Worm (Caenorhabditis elegans) whole organism, L4 larva: Measurements from ENCODE around the gene ZK285.2.
A peak's percentile ranks its signal among the peaks of the same experiment; 100 is the strongest.

ENCODE experiments used
- D1046.2 ChIP-seq: fragments of 200-800 bp; sonication (Bioruptor generic); IDR thresholded peaks from 2 replicates; pipeline ENCODE4 v1.3.6; 2022; ENCODE audit warnings: missing genetic modification characterization, missing compliant biosample characterization
- F44E2.7 ChIP-seq: fragments of 200-800 bp; sonication (Bioruptor generic); IDR thresholded peaks from 2 replicates; pipeline ENCODE4 v2.1.2; 2022; ENCODE audit warnings: missing genetic modification characterization, missing compliant biosample characterization
- F49E8.2 ChIP-seq: sonication (generic microtip); optimal IDR thresholded peaks from 2 replicates; lab custom pipeline; 2016; ENCODE audit warnings: missing compliant biosample characterization, mild to moderate bottlenecking, missing genetic modification characterization, borderline replicate concordance
- Y5F2A.4 ChIP-seq: fragments of 200-800 bp; sonication (Bioruptor generic); optimal IDR thresholded peaks from 2 replicates; lab custom pipeline; 2018; ENCODE audit warnings: mild to moderate bottlenecking, missing genetic modification characterization, missing compliant biosample characterization
- ZK337.2 ChIP-seq: fragments of 200-800 bp; sonication (Bioruptor generic); IDR thresholded peaks from 2 replicates; pipeline ENCODE4 v1.3.6; 2022; ENCODE audit warnings: missing genetic modification reagents, missing genetic modification characterization, missing compliant biosample characterization
- aly-2 ChIP-seq: sonication (generic microtip); optimal IDR thresholded peaks from 2 replicates; lab custom pipeline; 2018; ENCODE audit warnings: missing biosample characterization, missing genetic modification characterization
- arid-1 ChIP-seq: fragments of 200-800 bp; sonication (Bioruptor generic); conservative IDR thresholded peaks from 2 replicates; pipeline ENCODE4 v1.3.6; 2022; ENCODE audit warnings: missing genetic modification reagents, missing genetic modification characterization, missing compliant biosample characterization
- ceh-44 ChIP-seq: fragments of 200-800 bp; sonication (Bioruptor generic); IDR thresholded peaks from 2 replicates; pipeline ENCODE4 v1.3.6; 2022; ENCODE audit warnings: missing genetic modification reagents, missing genetic modification characterization, missing compliant biosample characterization
- ceh-82 ChIP-seq: sonication (generic microtip); optimal IDR thresholded peaks from 2 replicates; lab custom pipeline; 2017; ENCODE audit warnings: missing biosample characterization, missing genetic modification characterization
- cey-2 ChIP-seq: sonication (generic microtip); optimal IDR thresholded peaks from 3 replicates; lab custom pipeline; 2017; ENCODE audit warnings: missing genetic modification characterization, mild to moderate bottlenecking, missing compliant biosample characterization, antibody characterized with exemption, borderline replicate concordance; ENCODE audit not compliant: insufficient read depth
- ctbp-1 ChIP-seq: fragments of 200-800 bp; sonication (Bioruptor generic); IDR thresholded peaks from 2 replicates; pipeline ENCODE4 v1.3.6; 2022; ENCODE audit warnings: missing genetic modification reagents, missing genetic modification characterization, missing compliant biosample characterization
- daf-19 ChIP-seq: fragments of 200-800 bp; sonication (Bioruptor generic); conservative IDR thresholded peaks from 2 replicates; pipeline ENCODE4 v1.3.6; 2022; ENCODE audit warnings: missing genetic modification characterization, missing compliant biosample characterization
- daf-8 ChIP-seq: fragments of 200-800 bp; sonication (Bioruptor generic); IDR thresholded peaks from 2 replicates; pipeline ENCODE4 v1.3.6; 2022; ENCODE audit warnings: missing genetic modification characterization, missing compliant biosample characterization
- dpl-1 ChIP-seq: fragments of 150-350 bp; optimal IDR thresholded peaks from 2 replicates; lab custom pipeline; 2014; ENCODE audit warnings: missing biosample characterization, missing genetic modification reagents, missing genetic modification characterization
- duxl-1 ChIP-seq: sonication (generic microtip); optimal IDR thresholded peaks from 2 replicates; lab custom pipeline; 2016; ENCODE audit warnings: mild to moderate bottlenecking, missing genetic modification characterization, moderate library complexity, missing compliant biosample characterization; ENCODE audit not compliant: poor library complexity
- fos-1 ChIP-seq: fragments of 150-350 bp; optimal IDR thresholded peaks from 2 replicates; lab custom pipeline; 2014; ENCODE audit warnings: missing biosample characterization, missing genetic modification characterization
- hif-1 ChIP-seq, 2 experiments: sonication (generic microtip); optimal IDR thresholded peaks; 2 replicates each; lab custom pipeline; 2016 to 2017; ENCODE audit warnings: missing compliant biosample characterization in 2 of 2, missing genetic modification characterization in 2 of 2, missing genetic modification reagents in 2 of 2, missing genotype in 2 of 2, mild to moderate bottlenecking in 1 of 2
- lin-13 ChIP-seq: fragments of 150-350 bp; optimal IDR thresholded peaks from 2 replicates; lab custom pipeline; 2014; ENCODE audit warnings: missing biosample characterization, missing genetic modification reagents, missing genetic modification characterization
- lir-3 ChIP-seq: sonication (generic microtip); optimal IDR thresholded peaks from 2 replicates; lab custom pipeline; 2016; ENCODE audit warnings: mild to moderate bottlenecking, missing genetic modification characterization, missing compliant biosample characterization
- madf-9 ChIP-seq: fragments of 200-800 bp; sonication (Bioruptor generic); conservative IDR thresholded peaks from 2 replicates; pipeline ENCODE4 v1.3.6; 2022; ENCODE audit warnings: missing genetic modification reagents, missing genetic modification characterization, missing compliant biosample characterization
- mdt-29 ChIP-seq: fragments of 200-800 bp; sonication (Bioruptor generic); IDR thresholded peaks from 2 replicates; pipeline ENCODE4 v1.3.6; 2022; ENCODE audit warnings: missing genetic modification reagents, missing genetic modification characterization, missing compliant biosample characterization
- mes-2 ChIP-seq: sonication (generic microtip); optimal IDR thresholded peaks from 2 replicates; lab custom pipeline; 2016; ENCODE audit warnings: missing genotype, mild to moderate bottlenecking, missing genetic modification characterization, missing compliant biosample characterization; ENCODE audit not compliant: poor library complexity, severe bottlenecking
- nhr-237 ChIP-seq: sonication (generic microtip); optimal IDR thresholded peaks from 2 replicates; lab custom pipeline; 2017; ENCODE audit warnings: missing biosample characterization, missing genetic modification characterization
- nhr-6 ChIP-seq: fragments of 150-350 bp; optimal IDR thresholded peaks from 2 replicates; lab custom pipeline; 2014; ENCODE audit warnings: missing biosample characterization, missing genetic modification characterization
- set-16 ChIP-seq: fragments of 200-800 bp; sonication (Bioruptor generic); IDR thresholded peaks from 2 replicates; pipeline ENCODE4 v1.3.6; 2022; ENCODE audit warnings: missing genetic modification reagents, missing genetic modification characterization, missing compliant biosample characterization
- snpc-4 ChIP-seq: fragments of 150-350 bp; optimal IDR thresholded peaks from 2 replicates; lab custom pipeline; 2014; ENCODE audit warnings: missing biosample characterization, missing genetic modification characterization
- spr-3 ChIP-seq: fragments of 200-800 bp; sonication (Bioruptor generic); optimal IDR thresholded peaks from 2 replicates; lab custom pipeline; 2018; ENCODE audit warnings: mild to moderate bottlenecking, missing genetic modification characterization, missing compliant biosample characterization
- unc-130 ChIP-seq: sonication (generic microtip); optimal IDR thresholded peaks from 2 replicates; lab custom pipeline; 2016; ENCODE audit warnings: missing genetic modification reagents, missing genetic modification characterization, missing compliant biosample characterization
- unc-39 ChIP-seq: sonication (generic microtip); optimal IDR thresholded peaks from 2 replicates; lab custom pipeline; 2017; ENCODE audit warnings: missing biosample characterization, missing genetic modification characterization
- unc-62 ChIP-seq, 3 experiments: fragments of 150-350 bp in 1 of 3; sonication (generic microtip); optimal IDR thresholded peaks in 2 of 3; peaks in 1 of 3; 1 replicate in 1 of 3; 2 replicates in 2 of 3; lab custom pipeline; 2014 to 2017; ENCODE audit warnings: missing biosample characterization in 3 of 3, missing genetic modification characterization in 3 of 3, missing genetic modification reagents in 3 of 3, missing genotype in 1 of 3
- zag-1 ChIP-seq: fragments of 150-350 bp; optimal IDR thresholded peaks from 2 replicates; lab custom pipeline; 2014; ENCODE audit warnings: missing biosample characterization, missing genetic modification characterization
- zip-11 ChIP-seq: fragments of 200-800 bp; sonication (Bioruptor generic); IDR thresholded peaks from 2 replicates; pipeline ENCODE4 v1.3.6; 2022; ENCODE audit warnings: missing genetic modification characterization, missing compliant biosample characterization
- zip-2 ChIP-seq: fragments of 150-350 bp; optimal IDR thresholded peaks from 2 replicates; lab custom pipeline; 2014; ENCODE audit warnings: missing biosample characterization, missing genetic modification characterization

ZK285.2 gene

ce11 chrV:16022600-16022999, 24.1 kb upstream of the ZK285.2 start:
- TF ChIP-seq dpl-1 (GFP tag; lab: Kevin White, UChicago) = peak; percentile 88
- TF ChIP-seq ctbp-1 = no peak
- TF ChIP-seq hif-1 (tag; optimal IDR thresholded peaks at IDR 0.05; lab: Kevin White, UChicago) = peak in 1 of 2 experiments; percentile 77
- 0 out of 2 replicates have a peak, but pooled peaks have one; percentile 18 for TF ChIP-seq ZK337.2 (GFP tag; lab: Robert Waterston, UW)
- no peak for TF ChIP-seq lir-3 (tag; lab: Kevin White, UChicago)
- TF ChIP-seq unc-130 (GFP tag; lab: Kevin White, UChicago) = peak; percentile 63
- peak; percentile 97 for TF ChIP-seq mes-2
- TF ChIP-seq spr-3 (GFP tag; lab: Kevin White, UChicago) = no peak
- peak; percentile 10 for TF ChIP-seq duxl-1 (tag; lab: Kevin White, UChicago)

DNA sequence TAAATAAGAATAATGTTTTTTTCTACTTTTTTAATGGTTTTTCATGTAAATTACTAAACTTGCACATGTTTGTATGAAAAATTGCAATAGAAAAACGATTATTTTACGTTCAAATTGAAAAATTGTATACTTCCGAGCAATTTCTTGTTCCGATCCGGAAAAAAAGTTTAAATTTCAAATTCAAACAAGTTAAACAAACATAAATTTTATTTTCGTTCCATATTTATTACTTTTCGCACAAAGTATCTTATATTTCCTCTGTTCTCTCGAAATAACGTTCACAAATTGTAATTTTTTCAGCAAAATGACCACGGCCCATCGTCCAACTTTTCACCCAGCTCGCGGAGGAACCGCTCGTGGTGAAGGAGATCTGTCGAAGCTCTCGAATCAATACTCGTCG, 23.6 kb upstream of the ZK285.2 start, which contains the start of gene cwc-15:
cwc-15 (plus strand) TSS at position 301 of the 400 bp plus-strand sequence.
- no peak for TF ChIP-seq D1046.2 (GFP tag; lab: Robert Waterston, UW)
- TF ChIP-seq lin-13 (GFP tag; lab: Kevin White, UChicago) = no peak
- TF ChIP-seq aly-2 = no peak
- no peak for TF ChIP-seq mdt-29 (GFP tag; lab: Robert Waterston, UW)

- no peak for TF ChIP-seq Y5F2A.4 (GFP tag; lab: Kevin White, UChicago)
- no peak for TF ChIP-seq unc-62 (GFP tag; optimal IDR thresholded peaks at IDR 0.05 in 1 of 2; lab: Kevin White, UChicago)
- TF ChIP-seq unc-62 (tag; optimal IDR thresholded peaks at IDR 0.05; lab: Kevin White, UChicago) = no peak
- no peak for TF ChIP-seq nhr-6
- TF ChIP-seq unc-39 = no peak
- TF ChIP-seq ZK337.2 (GFP tag; lab: Robert Waterston, UW) = no peak
- peak; percentile 51 for TF ChIP-seq set-16 (GFP tag; lab: Robert Waterston, UW)
- no peak for TF ChIP-seq ceh-82 (tag; lab: Kevin White, UChicago)
- TF ChIP-seq ceh-44 (GFP tag; lab: Robert Waterston, UW) = no peak
These were observed 23.1 kb upstream of the ZK285.2 start for ce11 chrV:16023559-16023958.

DNA sequence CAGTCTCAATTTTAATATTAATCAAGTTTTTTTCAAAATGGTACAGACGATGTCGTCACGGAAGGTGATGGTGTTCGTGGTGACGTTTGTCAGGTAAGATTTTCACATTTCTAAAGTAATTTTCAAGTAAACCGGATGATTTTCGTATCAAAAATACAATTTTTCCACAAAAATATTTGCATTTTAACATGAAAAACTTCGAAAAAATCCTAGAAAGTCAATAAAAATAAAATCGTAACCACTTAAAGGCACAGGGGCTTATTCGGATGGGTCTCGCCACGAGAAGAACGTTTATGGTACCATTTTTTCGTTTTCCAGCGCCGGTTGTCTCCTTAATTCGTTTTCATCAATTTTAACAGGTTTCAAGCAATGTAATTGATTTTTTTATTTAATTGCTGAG, 22.4 kb upstream of the ZK285.2 start, which contains the start of gene T10C6.6:
T10C6.6 (plus strand) TSS at position 27 of the 400 bp plus-strand sequence.
- TF ChIP-seq snpc-4 (no peak), arid-1 (GFP tag; lab: Robert Waterston, UW) (0 out of 2 replicates have a peak, but pooled peaks have one; percentile 33), F44E2.7 (GFP tag; lab: Robert Waterston, UW) (no peak), daf-19 (0 out of 2 replicates have a peak, but pooled peaks have one; percentile 13), nhr-237 (tag; lab: Kevin White, UChicago) (no peak), F49E8.2 (tag; lab: Kevin White, UChicago) (peak; percentile 36), zip-2 (tag; lab: Kevin White, UChicago) (no peak), unc-39 (no peak), mes-2 (no peak), lir-3 (tag; lab: Kevin White, UChicago) (no peak), cey-2 (tag; lab: Kevin White, UChicago) (no peak), fos-1 (tag; lab: Kevin White, UChicago) (no peak), dpl-1 (GFP tag; lab: Kevin White, UChicago) (peak; percentile 8)

DNA sequence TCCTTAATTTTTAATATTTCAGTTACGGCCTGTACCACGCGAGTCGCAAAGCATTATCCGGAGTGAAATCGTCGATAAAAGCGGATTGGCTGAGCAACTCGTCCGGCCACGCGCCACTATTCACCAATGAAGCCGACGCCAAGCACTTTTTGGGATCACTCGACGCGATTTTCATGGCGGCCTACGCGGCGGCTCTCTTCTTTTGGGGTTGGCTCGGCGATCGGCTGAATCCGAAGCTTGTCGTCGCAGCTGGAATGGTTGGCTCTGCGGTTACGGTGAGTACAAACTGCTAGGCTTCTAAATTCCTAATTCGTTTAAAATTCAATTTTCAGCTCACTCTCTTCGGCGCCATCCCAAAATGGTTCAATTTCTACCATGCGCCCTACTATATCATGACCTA, 21.8 kb upstream of the ZK285.2 start:
- TF ChIP-seq set-16 (GFP tag; lab: Robert Waterston, UW) (peak; percentile 67), madf-9 (GFP tag; lab: Robert Waterston, UW) (no peak)

DNA sequence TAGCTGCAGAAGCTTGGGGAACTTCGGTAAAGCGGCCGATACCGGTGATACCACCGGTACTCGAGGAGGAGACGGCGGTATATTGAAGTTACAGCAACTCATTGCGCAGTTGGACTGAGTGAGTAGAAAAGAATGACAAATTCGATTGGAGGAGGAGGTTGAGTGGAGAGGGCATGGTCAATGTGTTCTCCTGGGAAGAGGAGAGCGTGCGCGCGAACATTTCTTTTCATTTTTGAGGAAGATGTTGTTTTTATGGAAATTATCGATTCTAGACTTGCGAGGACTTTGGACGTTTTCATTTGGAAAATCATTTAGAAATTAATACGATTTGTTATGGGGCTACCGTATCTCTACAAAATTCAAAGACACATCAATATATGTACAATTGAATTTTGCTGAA, 17.4 kb upstream of the ZK285.2 start:
- TF ChIP-seq zag-1 (tag; lab: Kevin White, UChicago) (no peak), daf-8 (GFP tag; lab: Robert Waterston, UW) (no peak), duxl-1 (tag; lab: Kevin White, UChicago) (no peak), zip-11 (no peak)
